Fruit fly (Drosophila melanogaster): ENCODE measurements around the gene dac.

Gene dac

dm6 chr2L:16422657-16423473 is 62.9 kb downstream of the dac start:
- TF ChIP-seq gl (tag; optimal IDR thresholded peaks at IDR 0.05) (peak; percentile 24), CG34367 (tag; optimal IDR thresholded peaks at IDR 0.05) (no peak)

Measured in whole organism, pupa.